Worm (Caenorhabditis elegans) whole organism, L3 larva: ENCODE results near the gene sre-6.
A peak's percentile ranks its signal among the peaks of the same experiment; 100 is the strongest.

Experiments used
- R02D3.7 ChIP-seq: fragments of 150-350 bp; optimal IDR thresholded peaks from 2 replicates; lab custom pipeline; 2014; ENCODE audit warnings: missing biosample characterization, missing genetic modification characterization
- ZK546.5 ChIP-seq: sonication (generic microtip); optimal IDR thresholded peaks from 2 replicates; lab custom pipeline; 2017; ENCODE audit warnings: missing biosample characterization, missing genetic modification characterization
- ama-1 ChIP-seq: fragments of 150-350 bp; optimal IDR thresholded peaks from 2 replicates; lab custom pipeline; 2018
- ceh-82 ChIP-seq: fragments of 150-350 bp; optimal IDR thresholded peaks from 2 replicates; lab custom pipeline; 2014; ENCODE audit warnings: missing biosample characterization, missing genetic modification characterization
- ceh-9 ChIP-seq: sonication (generic microtip); optimal IDR thresholded peaks from 2 replicates; lab custom pipeline; 2018; ENCODE audit warnings: missing biosample characterization, missing genetic modification characterization
- egl-27 ChIP-seq: sonication (generic microtip); optimal IDR thresholded peaks from 4 replicates; lab custom pipeline; 2017; ENCODE audit warnings: missing biosample characterization, missing genetic modification reagents, missing genetic modification characterization
- egl-5 ChIP-seq: fragments of 150-350 bp; optimal IDR thresholded peaks from 2 replicates; lab custom pipeline; 2017; ENCODE audit warnings: missing biosample characterization, missing genetic modification reagents, missing genetic modification characterization, inconsistent platforms
- elt-1 ChIP-seq: fragments of 150-350 bp; optimal IDR thresholded peaks from 2 replicates; lab custom pipeline; 2014; ENCODE audit warnings: missing biosample characterization, missing genetic modification characterization
- elt-2 ChIP-seq: sonication (generic microtip); optimal IDR thresholded peaks from 2 replicates; lab custom pipeline; 2016; ENCODE audit warnings: missing genetic modification reagents, mild to moderate bottlenecking, missing genetic modification characterization, missing compliant biosample characterization
- elt-3 ChIP-seq, 3 experiments: fragments of 150-350 bp in 1 of 3; sonication (generic microtip) in 2 of 3; optimal IDR thresholded peaks; 2 replicates in 2 of 3; 4 replicates in 1 of 3; lab custom pipeline; 2014 to 2017; ENCODE audit warnings: missing biosample characterization in 3 of 3, missing genetic modification characterization in 3 of 3
- eor-1 ChIP-seq, 2 experiments: fragments of 150-350 bp; optimal IDR thresholded peaks; 2 replicates each; lab custom pipeline; 2014 to 2018; ENCODE audit warnings: missing biosample characterization in 2 of 2, missing genetic modification characterization in 2 of 2
- fkh-10 ChIP-seq: sonication (generic microtip); optimal IDR thresholded peaks from 2 replicates; lab custom pipeline; 2017; ENCODE audit warnings: missing biosample characterization, missing genetic modification reagents, missing genetic modification characterization
- fos-1 ChIP-seq: fragments of 150-350 bp; optimal IDR thresholded peaks from 2 replicates; lab custom pipeline; 2014; ENCODE audit warnings: missing biosample characterization, missing genetic modification characterization
- hmg-11 ChIP-seq: sonication (generic microtip); optimal IDR thresholded peaks from 2 replicates; lab custom pipeline; 2016; ENCODE audit warnings: missing genetic modification characterization, missing compliant biosample characterization
- jun-1 ChIP-seq: fragments of 150-350 bp; optimal IDR thresholded peaks from 2 replicates; lab custom pipeline; 2014; ENCODE audit warnings: missing biosample characterization, missing genetic modification reagents, missing genetic modification characterization
- lin-15B ChIP-seq: fragments of 150-350 bp; optimal IDR thresholded peaks from 2 replicates; lab custom pipeline; 2014; ENCODE audit warnings: missing biosample characterization, missing genetic modification characterization
- lin-39 ChIP-seq: fragments of 150-350 bp; optimal IDR thresholded peaks from 2 replicates; lab custom pipeline; 2018; ENCODE audit warnings: missing biosample characterization, missing genetic modification reagents, missing genetic modification characterization
- mdl-1 ChIP-seq: fragments of 150-350 bp; optimal IDR thresholded peaks from 2 replicates; lab custom pipeline; 2014; ENCODE audit warnings: missing biosample characterization, missing genetic modification characterization
- mml-1 ChIP-seq: fragments of 150-350 bp; sonication (generic microtip); optimal IDR thresholded peaks from 3 replicates; lab custom pipeline; 2014; ENCODE audit warnings: missing biosample characterization, missing genetic modification characterization
- nfya-1 ChIP-seq: sonication (generic microtip); optimal IDR thresholded peaks from 2 replicates; lab custom pipeline; 2017; ENCODE audit warnings: missing genetic modification characterization, mild to moderate bottlenecking, missing compliant biosample characterization, antibody characterized with exemption, moderate library complexity; ENCODE audit not compliant: insufficient read depth
- nhr-23 ChIP-seq: fragments of 150-350 bp; optimal IDR thresholded peaks from 2 replicates; lab custom pipeline; 2014; ENCODE audit warnings: missing biosample characterization, missing genetic modification reagents, missing genetic modification characterization
- nhr-237 ChIP-seq: fragments of 150-350 bp; optimal IDR thresholded peaks from 2 replicates; lab custom pipeline; 2014; ENCODE audit warnings: missing biosample characterization, missing genetic modification characterization
- nhr-25 ChIP-seq: sonication (generic microtip); optimal IDR thresholded peaks from 2 replicates; lab custom pipeline; 2017; ENCODE audit warnings: missing biosample characterization, missing genetic modification characterization
- nhr-28 ChIP-seq: fragments of 150-350 bp; optimal IDR thresholded peaks from 2 replicates; lab custom pipeline; 2014; ENCODE audit warnings: missing biosample characterization, missing genetic modification characterization
- nhr-43 ChIP-seq: sonication (generic microtip); optimal IDR thresholded peaks from 2 replicates; lab custom pipeline; 2016; ENCODE audit warnings: mild to moderate bottlenecking, missing genetic modification characterization, missing compliant biosample characterization; ENCODE audit not compliant: poor library complexity, severe bottlenecking
- nhr-76 ChIP-seq: fragments of 150-350 bp; sonication (generic microtip); optimal IDR thresholded peaks from 5 replicates; lab custom pipeline; 2014; ENCODE audit warnings: missing biosample characterization, missing genetic modification characterization
- pha-4 ChIP-seq: fragments of 150-350 bp; optimal IDR thresholded peaks from 2 replicates; lab custom pipeline; 2014; ENCODE audit warnings: missing biosample characterization, missing genetic modification reagents, missing genetic modification characterization
- pqm-1 ChIP-seq: fragments of 150-350 bp; optimal IDR thresholded peaks from 2 replicates; lab custom pipeline; 2017; ENCODE audit warnings: missing biosample characterization, missing genetic modification characterization, inconsistent platforms
- sea-2 ChIP-seq: fragments of 150-350 bp; sonication (generic microtip); optimal IDR thresholded peaks from 4 replicates; lab custom pipeline; 2014; ENCODE audit warnings: missing biosample characterization, missing genetic modification reagents, missing genetic modification characterization
- skn-1 ChIP-seq: fragments of 150-350 bp; optimal IDR thresholded peaks from 2 replicates; lab custom pipeline; 2014; ENCODE audit warnings: missing biosample characterization, missing genetic modification characterization
- snpc-4 ChIP-seq: fragments of 150-350 bp; optimal IDR thresholded peaks from 2 replicates; lab custom pipeline; 2014; ENCODE audit warnings: missing biosample characterization, missing genetic modification characterization
- tbx-2 ChIP-seq: sonication (generic microtip); optimal IDR thresholded peaks from 2 replicates; lab custom pipeline; 2016; ENCODE audit warnings: mild to moderate bottlenecking, missing genetic modification characterization, missing compliant biosample characterization
- unc-62 ChIP-seq: fragments of 150-350 bp; sonication (generic microtip); optimal IDR thresholded peaks from 4 replicates; lab custom pipeline; 2014; ENCODE audit warnings: missing biosample characterization, missing genetic modification reagents, missing genetic modification characterization
- zag-1 ChIP-seq: fragments of 150-350 bp; optimal IDR thresholded peaks from 2 replicates; lab custom pipeline; 2014; ENCODE audit warnings: missing biosample characterization, missing genetic modification characterization
- ztf-11 ChIP-seq: fragments of 150-350 bp; optimal IDR thresholded peaks from 2 replicates; lab custom pipeline; 2014; ENCODE audit warnings: missing biosample characterization, missing genetic modification characterization
- ztf-4 ChIP-seq: fragments of 150-350 bp; optimal IDR thresholded peaks from 2 replicates; lab custom pipeline; 2014; ENCODE audit warnings: missing biosample characterization, missing genetic modification characterization

sre-6 gene

ce11 chrV:10773216-10773615 lies 10.6 kb upstream of the sre-6 start:
- TF ChIP-seq elt-2 (tag; lab: Kevin White, UChicago) = no peak
- TF ChIP-seq fkh-10 (GFP tag; lab: Kevin White, UChicago) = no peak
- no peak for TF ChIP-seq tbx-2
- no peak for TF ChIP-seq nhr-237
- TF ChIP-seq nhr-43 (tag; lab: Kevin White, UChicago) = no peak
- TF ChIP-seq pqm-1 = no peak
- no peak for TF ChIP-seq nfya-1 (tag; lab: Kevin White, UChicago)
- no peak for TF ChIP-seq ztf-11 (tag; lab: Kevin White, UChicago)
- no peak for TF ChIP-seq nhr-76 (tag; lab: Kevin White, UChicago)
- TF ChIP-seq skn-1 (tag; lab: Kevin White, UChicago) = no peak
- no peak for TF ChIP-seq nhr-25
- TF ChIP-seq lin-39 (tag; lab: Kevin White, UChicago) = no peak
- no peak for TF ChIP-seq ama-1 (lab: Kevin White, UChicago)
- TF ChIP-seq eor-1 (tag; optimal IDR thresholded peaks at IDR 0.05; lab: Kevin White, UChicago) = no peak
- TF ChIP-seq ceh-82 (tag; lab: Kevin White, UChicago) = no peak
- TF ChIP-seq ceh-9 (tag; lab: Kevin White, UChicago) = no peak
- TF ChIP-seq egl-27 (tag; lab: Kevin White, UChicago) = no peak
- TF ChIP-seq mml-1 (tag; lab: Kevin White, UChicago) = no peak
- TF ChIP-seq mdl-1 (tag; lab: Kevin White, UChicago) = no peak
- TF ChIP-seq egl-5 = no peak

- TF ChIP-seq hmg-11 (tag; lab: Kevin White, UChicago) (no peak), lin-39 (tag; lab: Kevin White, UChicago) (no peak), egl-27 (tag; lab: Kevin White, UChicago) (no peak), nhr-23 (tag; lab: Kevin White, UChicago) (no peak), ZK546.5 (tag; lab: Kevin White, UChicago) (no peak), pha-4 (tag; lab: Kevin White, UChicago) (no peak), snpc-4 (tag; lab: Kevin White, UChicago) (no peak), nhr-43 (tag; lab: Kevin White, UChicago) (no peak), nhr-25 (no peak), jun-1 (tag; lab: Kevin White, UChicago) (no peak), nhr-237 (no peak), nhr-76 (tag; lab: Kevin White, UChicago) (no peak), unc-62 (GFP tag; lab: Kevin White, UChicago) (no peak), R02D3.7 (tag; lab: Kevin White, UChicago) (no peak), ceh-82 (tag; lab: Kevin White, UChicago) (no peak), elt-1 (no peak), nhr-28 (tag; lab: Kevin White, UChicago) (no peak), ama-1 (lab: Kevin White, UChicago) (no peak)
Measured at ce11 chrV:10771390-10771789, 8.8 kb upstream of the sre-6 start, which contains the start of gene D1054.3. Gene D1054.3 (plus strand): TSS chrV:10771451.

ce11 chrV:10770026-10770425 lies 7.4 kb upstream of the sre-6 start, which contains the start of the genes D1054.1 and pas-2:
Gene D1054.1 (minus strand): TSS chrV:10770217.
Gene pas-2 (plus strand): TSS chrV:10770368.
- TF ChIP-seq R02D3.7 (tag; lab: Kevin White, UChicago) (no peak), tbx-2 (no peak), fkh-10 (GFP tag; lab: Kevin White, UChicago) (no peak), snpc-4 (tag; lab: Kevin White, UChicago) (peak; percentile 49), elt-3 (tag; optimal IDR thresholded peaks at IDR 0.05; lab: Kevin White, UChicago) (no peak), fos-1 (tag; lab: Kevin White, UChicago) (no peak), pqm-1 (peak; percentile 1), elt-1 (no peak), ama-1 (lab: Kevin White, UChicago) (no peak), pha-4 (tag; lab: Kevin White, UChicago) (peak; percentile 47), sea-2 (GFP tag; lab: Kevin White, UChicago) (no peak), zag-1 (tag; lab: Kevin White, UChicago) (no peak), elt-2 (tag; lab: Kevin White, UChicago) (peak; percentile 19), egl-5 (peak; percentile 71), ztf-4 (tag; lab: Kevin White, UChicago) (no peak), lin-39 (tag; lab: Kevin White, UChicago) (peak; percentile 37), skn-1 (tag; lab: Kevin White, UChicago) (peak; percentile 83), lin-15B (tag; lab: Kevin White, UChicago) (peak; percentile 20)
